Worm (Caenorhabditis elegans) whole organism, L2 larva: ENCODE results near the gene nhr-218.

ENCODE experiments used
- C34F6.9 ChIP-seq: fragments of 150-350 bp; optimal IDR thresholded peaks from 2 replicates; lab custom pipeline; 2014; ENCODE audit warnings: missing biosample characterization, missing genetic modification characterization
- F13H6.1 ChIP-seq: sonication (generic microtip); optimal IDR thresholded peaks from 2 replicates; lab custom pipeline; 2016; ENCODE audit warnings: missing genetic modification characterization, missing compliant biosample characterization
- R02D3.7 ChIP-seq: fragments of 150-350 bp; optimal IDR thresholded peaks from 2 replicates; lab custom pipeline; 2014; ENCODE audit warnings: missing biosample characterization, missing genetic modification characterization
- alr-1 ChIP-seq: fragments of 150-350 bp; optimal IDR thresholded peaks from 2 replicates; lab custom pipeline; 2014; ENCODE audit warnings: missing biosample characterization, missing genetic modification characterization
- ama-1 ChIP-seq: fragments of 150-350 bp; optimal IDR thresholded peaks from 2 replicates; lab custom pipeline; 2018; ENCODE audit warnings: inconsistent platforms
- blmp-1 ChIP-seq: sonication (generic microtip); optimal IDR thresholded peaks from 2 replicates; lab custom pipeline; 2017; ENCODE audit warnings: missing genetic modification characterization, mild to moderate bottlenecking, missing compliant biosample characterization, antibody characterized with exemption, moderate library complexity; ENCODE audit not compliant: insufficient read depth
- ceh-16 ChIP-seq: fragments of 150-350 bp; optimal IDR thresholded peaks from 2 replicates; lab custom pipeline; 2014; ENCODE audit warnings: missing biosample characterization, missing genetic modification characterization
- ceh-82 ChIP-seq: fragments of 150-350 bp; optimal IDR thresholded peaks from 2 replicates; lab custom pipeline; 2014; ENCODE audit warnings: missing biosample characterization, missing genetic modification characterization
- crh-2 ChIP-seq: sonication (generic microtip); optimal IDR thresholded peaks from 2 replicates; lab custom pipeline; 2017; ENCODE audit warnings: missing biosample characterization, missing genetic modification characterization
- dmd-4 ChIP-seq: sonication (generic microtip); optimal IDR thresholded peaks from 2 replicates; lab custom pipeline; 2017; ENCODE audit warnings: missing biosample characterization, missing genetic modification characterization
- elt-1 ChIP-seq: fragments of 150-350 bp; optimal IDR thresholded peaks from 2 replicates; lab custom pipeline; 2014; ENCODE audit warnings: missing biosample characterization, missing genetic modification characterization
- elt-3 ChIP-seq: sonication (generic microtip); optimal IDR thresholded peaks from 2 replicates; lab custom pipeline; 2017; ENCODE audit warnings: missing biosample characterization, missing genetic modification characterization
- fos-1 ChIP-seq: fragments of 150-350 bp; optimal IDR thresholded peaks from 2 replicates; lab custom pipeline; 2014; ENCODE audit warnings: missing biosample characterization, missing genetic modification characterization
- gmeb-1 ChIP-seq: fragments of 150-350 bp; optimal IDR thresholded peaks from 2 replicates; lab custom pipeline; 2014; ENCODE audit warnings: missing biosample characterization, missing genetic modification characterization
- lin-11 ChIP-seq: fragments of 150-350 bp; sonication (generic microtip); optimal IDR thresholded peaks from 2 replicates; lab custom pipeline; 2014; ENCODE audit warnings: missing biosample characterization, missing genetic modification characterization, inconsistent platforms, mixed read lengths
- lin-13 ChIP-seq: fragments of 150-350 bp; optimal IDR thresholded peaks from 2 replicates; lab custom pipeline; 2014; ENCODE audit warnings: missing biosample characterization, missing genetic modification reagents, missing genetic modification characterization
- lin-39 ChIP-seq: fragments of 150-350 bp; optimal IDR thresholded peaks from 2 replicates; lab custom pipeline; 2014; ENCODE audit warnings: missing biosample characterization, missing genetic modification reagents, missing genetic modification characterization
- mbf-1 ChIP-seq: sonication (generic microtip); optimal IDR thresholded peaks from 2 replicates; lab custom pipeline; 2017; ENCODE audit warnings: missing biosample characterization, missing genetic modification characterization
- mdl-1 ChIP-seq, 2 experiments: fragments of 150-350 bp in 1 of 2; sonication (generic microtip) in 1 of 2; optimal IDR thresholded peaks; 2 replicates each; lab custom pipeline; 2017; ENCODE audit warnings: missing biosample characterization in 2 of 2, missing genetic modification characterization in 2 of 2
- nhr-10 ChIP-seq: sonication (generic microtip); optimal IDR thresholded peaks from 2 replicates; lab custom pipeline; 2017; ENCODE audit warnings: missing biosample characterization, missing genetic modification characterization
- nhr-12 ChIP-seq: fragments of 150-350 bp; optimal IDR thresholded peaks from 2 replicates; lab custom pipeline; 2014; ENCODE audit warnings: missing biosample characterization, missing genetic modification characterization
- nhr-129 ChIP-seq: fragments of 150-350 bp; optimal IDR thresholded peaks from 2 replicates; lab custom pipeline; 2014; ENCODE audit warnings: missing biosample characterization, missing genetic modification characterization
- nhr-23 ChIP-seq: fragments of 150-350 bp; optimal IDR thresholded peaks from 2 replicates; lab custom pipeline; 2014; ENCODE audit warnings: missing biosample characterization, missing genetic modification reagents, missing genetic modification characterization
- nhr-237 ChIP-seq: fragments of 150-350 bp; optimal IDR thresholded peaks from 2 replicates; lab custom pipeline; 2014; ENCODE audit warnings: missing biosample characterization, missing genetic modification characterization
- nhr-6 ChIP-seq: fragments of 150-350 bp; optimal IDR thresholded peaks from 2 replicates; lab custom pipeline; 2014; ENCODE audit warnings: missing biosample characterization, missing genetic modification characterization
- nhr-77 ChIP-seq: fragments of 150-350 bp; optimal IDR thresholded peaks from 2 replicates; lab custom pipeline; 2014; ENCODE audit warnings: missing biosample characterization, missing genetic modification characterization
- peb-1 ChIP-seq: fragments of 150-350 bp; optimal IDR thresholded peaks from 2 replicates; lab custom pipeline; 2014; ENCODE audit warnings: missing biosample characterization, missing genetic modification characterization
- skn-1 ChIP-seq: sonication (generic microtip); optimal IDR thresholded peaks from 2 replicates; lab custom pipeline; 2017; ENCODE audit warnings: missing biosample characterization, missing genetic modification characterization
- sma-3 ChIP-seq: sonication (generic microtip); optimal IDR thresholded peaks from 2 replicates; lab custom pipeline; 2016; ENCODE audit warnings: missing genetic modification reagents, missing genetic modification characterization, missing compliant biosample characterization
- sma-9 ChIP-seq, 2 experiments: fragments of 150-350 bp in 1 of 2; sonication (generic microtip) in 1 of 2; optimal IDR thresholded peaks; 2 replicates each; lab custom pipeline; 2014 to 2016; ENCODE audit warnings: missing genetic modification characterization in 2 of 2, mild to moderate bottlenecking in 1 of 2, missing biosample characterization in 1 of 2, missing compliant biosample characterization in 1 of 2, missing genetic modification reagents in 1 of 2, moderate library complexity in 1 of 2
- snpc-4 ChIP-seq: fragments of 150-350 bp; optimal IDR thresholded peaks from 2 replicates; lab custom pipeline; 2014; ENCODE audit warnings: missing biosample characterization, missing genetic modification characterization
- unc-62 ChIP-seq: fragments of 150-350 bp; optimal IDR thresholded peaks from 2 replicates; lab custom pipeline; 2014; ENCODE audit warnings: missing biosample characterization, missing genetic modification reagents, missing genetic modification characterization
- zag-1 ChIP-seq: fragments of 150-350 bp; optimal IDR thresholded peaks from 2 replicates; lab custom pipeline; 2014; ENCODE audit warnings: missing biosample characterization, missing genetic modification characterization
- ztf-1 ChIP-seq: fragments of 200-800 bp; sonication (Bioruptor generic); conservative IDR thresholded peaks from 2 replicates; pipeline ENCODE4 v1.3.6; 2022; ENCODE audit warnings: missing genetic modification characterization, missing compliant biosample characterization
- ztf-4 ChIP-seq: fragments of 150-350 bp; optimal IDR thresholded peaks from 2 replicates; lab custom pipeline; 2014; ENCODE audit warnings: missing biosample characterization, missing genetic modification characterization

Gene nhr-218

DNA sequence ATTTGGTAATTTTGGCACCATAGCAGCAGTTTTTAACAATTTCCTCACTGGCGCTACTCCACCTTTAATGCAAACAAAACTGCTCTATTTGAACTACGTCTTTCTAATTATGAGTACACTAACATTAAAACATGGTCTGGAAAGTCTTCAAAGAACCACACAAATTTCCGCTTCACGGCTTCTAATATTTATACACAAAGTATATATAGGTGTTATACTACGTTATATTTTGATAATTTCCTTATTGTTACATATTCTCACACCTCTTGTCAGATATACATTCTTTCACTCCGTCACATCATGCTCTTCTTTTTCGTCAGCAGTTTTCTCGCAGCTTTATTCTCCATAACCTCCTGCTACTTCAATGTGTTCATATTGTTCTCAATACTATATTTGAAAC, 42.0 kb downstream of the nhr-218 start, which contains the start of gene srbc-82:
Gene srbc-82 (plus strand): TSS at position 301 of the 400 bp plus-strand sequence.
- TF ChIP-seq sma-9 (GFP tag; optimal IDR thresholded peaks at IDR 0.05; lab: Kevin White, UChicago) (no peak), sma-9 (tag; optimal IDR thresholded peaks at IDR 0.05; lab: Kevin White, UChicago) (no peak), dmd-4 (tag; lab: Kevin White, UChicago) (no peak), ztf-1 (GFP tag; lab: Robert Waterston, UW) (no peak), blmp-1 (tag; lab: Kevin White, UChicago) (no peak), crh-2 (tag; lab: Kevin White, UChicago) (no peak), fos-1 (tag; lab: Kevin White, UChicago) (no peak), nhr-77 (tag; lab: Kevin White, UChicago) (no peak), elt-1 (tag; lab: Kevin White, UChicago) (no peak), ama-1 (lab: Kevin White, UChicago) (no peak), lin-11 (tag; lab: Kevin White, UChicago) (no peak), mdl-1 (tag; optimal IDR thresholded peaks at IDR 0.05; lab: Kevin White, UChicago) (no peak), nhr-129 (no peak)

DNA sequence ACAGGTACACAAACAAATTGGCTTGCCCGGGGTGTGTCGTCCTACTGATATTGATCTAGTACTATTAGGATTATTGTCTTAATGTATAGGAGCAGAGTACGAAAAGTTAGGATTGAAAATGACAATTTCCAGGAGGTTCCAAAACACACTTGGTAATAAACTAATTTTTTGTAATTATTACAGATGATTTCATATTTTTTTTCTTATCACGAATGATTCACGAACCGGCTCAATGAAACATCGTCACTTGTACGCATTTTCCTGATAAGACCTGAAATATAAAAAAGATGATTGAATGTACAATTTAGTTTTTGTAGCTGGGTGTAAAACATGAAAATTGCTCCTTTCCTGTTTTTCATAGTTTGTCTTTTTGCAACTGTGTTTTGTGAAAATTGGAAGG, 44.2 kb downstream of the nhr-218 start, which contains the start of the genes C31A11.13 and oac-6:
Gene C31A11.13 (minus strand): TSS at position 113 of the 400 bp plus-strand sequence.
Gene oac-6 (plus strand): TSS at position 279 of the 400 bp plus-strand sequence.
- TF ChIP-seq fos-1 (tag; lab: Kevin White, UChicago) (peak; percentile 71), sma-3 (GFP tag; lab: Kevin White, UChicago) (no peak), ama-1 (lab: Kevin White, UChicago) (no peak)
- TF ChIP-seq, all 48 proteins: peak for 1

DNA sequence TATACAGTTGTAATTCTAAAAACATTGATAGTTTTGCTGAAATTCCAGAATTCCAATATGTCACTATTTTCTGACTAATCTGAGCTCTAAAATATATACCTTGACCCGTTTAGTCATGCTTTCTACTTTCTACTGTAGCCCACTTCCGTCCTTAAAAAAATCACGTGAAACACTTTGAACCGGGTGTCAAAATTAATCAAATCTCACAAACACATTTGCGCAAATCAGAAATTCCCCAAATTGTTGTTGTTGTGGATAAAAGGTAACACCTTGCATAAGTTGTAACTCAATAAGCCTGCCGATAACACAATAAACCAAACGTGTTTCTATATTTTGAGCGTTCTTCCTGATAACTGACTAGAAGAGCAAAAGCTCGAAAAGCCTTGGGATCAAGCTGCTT, 49.0 kb downstream of the nhr-218 start, which contains the start of gene srxa-7:
Gene srxa-7 (plus strand): TSS at position 301 of the 400 bp plus-strand sequence.
- TF ChIP-seq unc-62 (no peak), zag-1 (tag; lab: Kevin White, UChicago) (no peak), nhr-23 (tag; lab: Kevin White, UChicago) (no peak), sma-3 (GFP tag; lab: Kevin White, UChicago) (no peak), mdl-1 (tag; optimal IDR thresholded peaks at IDR 0.05; lab: Kevin White, UChicago) (no peak), gmeb-1 (tag; lab: Kevin White, UChicago) (no peak), ceh-82 (tag; lab: Kevin White, UChicago) (no peak), lin-11 (tag; lab: Kevin White, UChicago) (no peak), nhr-237 (tag; lab: Kevin White, UChicago) (no peak), snpc-4 (tag; lab: Kevin White, UChicago) (no peak), nhr-10 (tag; lab: Kevin White, UChicago) (no peak), alr-1 (tag; lab: Kevin White, UChicago) (no peak), R02D3.7 (tag; lab: Kevin White, UChicago) (no peak), lin-13 (GFP tag; lab: Kevin White, UChicago) (no peak), nhr-6 (tag; lab: Kevin White, UChicago) (no peak)

DNA sequence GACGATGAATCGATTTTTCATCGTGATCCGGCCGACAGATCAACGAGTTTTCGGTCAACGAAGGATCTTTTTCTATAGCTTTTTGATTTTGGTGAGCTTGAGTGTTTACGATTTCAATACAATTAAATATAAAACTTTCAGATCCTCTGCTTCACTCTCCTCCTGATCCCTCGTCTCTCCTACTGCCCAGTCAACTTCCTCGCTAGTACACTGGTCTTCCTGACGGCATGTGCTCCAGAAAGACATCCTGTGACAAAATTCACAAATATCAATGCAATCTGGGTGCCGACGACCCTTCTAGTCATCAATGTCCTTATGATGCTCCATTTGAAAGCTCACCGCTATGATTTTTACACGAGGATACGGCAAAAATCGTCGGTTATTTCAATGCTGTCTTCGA, 50.1 kb downstream of the nhr-218 start:
- TF ChIP-seq nhr-23 (tag; lab: Kevin White, UChicago): no peak
- no peak for TF ChIP-seq elt-3 (tag; lab: Kevin White, UChicago)
- TF ChIP-seq peb-1: no peak
- TF ChIP-seq ceh-16 (tag; lab: Kevin White, UChicago): no peak
- TF ChIP-seq lin-39 (tag; lab: Kevin White, UChicago): no peak
- no peak for TF ChIP-seq ztf-4 (tag; lab: Kevin White, UChicago)
- no peak for TF ChIP-seq skn-1
- TF ChIP-seq nhr-12 (tag; lab: Kevin White, UChicago): no peak
- TF ChIP-seq snpc-4 (tag; lab: Kevin White, UChicago): no peak
- no peak for TF ChIP-seq ceh-82 (tag; lab: Kevin White, UChicago)
- no peak for TF ChIP-seq mbf-1 (tag; lab: Kevin White, UChicago)
- TF ChIP-seq sma-3 (GFP tag; lab: Kevin White, UChicago): no peak
- no peak for TF ChIP-seq crh-2 (tag; lab: Kevin White, UChicago)
- no peak for TF ChIP-seq C34F6.9 (tag; lab: Kevin White, UChicago)
- TF ChIP-seq lin-13 (GFP tag; lab: Kevin White, UChicago): no peak
- no peak for TF ChIP-seq F13H6.1
- TF ChIP-seq nhr-10 (tag; lab: Kevin White, UChicago): no peak
- TF ChIP-seq lin-11 (tag; lab: Kevin White, UChicago): no peak
